Worm (Caenorhabditis elegans) whole organism, mixed stage, embryonic: ENCODE results near the gene wdfy-3.
A peak's percentile ranks its signal among the peaks of the same experiment; 100 is the strongest.

Experiments
- M03D4.4 ChIP-seq: sonication (generic microtip); optimal IDR thresholded peaks from 2 replicates; lab custom pipeline; 2017; ENCODE audit warnings: mild to moderate bottlenecking, missing genetic modification characterization, missing compliant biosample characterization
- blmp-1 ChIP-seq: fragments of 150-350 bp; optimal IDR thresholded peaks from 2 replicates; lab custom pipeline; 2014; ENCODE audit warnings: missing biosample characterization, missing genetic modification characterization
- ceh-39 ChIP-seq: fragments of 150-350 bp; optimal IDR thresholded peaks from 2 replicates; lab custom pipeline; 2014; ENCODE audit warnings: missing biosample characterization, missing genetic modification characterization
- ceh-43 ChIP-seq: fragments of 200-800 bp; sonication (Bioruptor generic); optimal IDR thresholded peaks from 2 replicates; lab custom pipeline; 2018; ENCODE audit warnings: mild to moderate bottlenecking, missing genetic modification characterization, moderate library complexity, missing compliant biosample characterization
- ceh-83 ChIP-seq: fragments of 200-800 bp; sonication (Bioruptor generic); optimal IDR thresholded peaks from 2 replicates; lab custom pipeline; 2018; ENCODE audit warnings: mild to moderate bottlenecking, missing genetic modification characterization, missing compliant biosample characterization
- ces-1 ChIP-seq: fragments of 150-350 bp; optimal IDR thresholded peaks from 2 replicates; lab custom pipeline; 2014; ENCODE audit warnings: missing biosample characterization, missing genetic modification reagents, missing genetic modification characterization
- cnd-1 ChIP-seq: fragments of 200-800 bp; sonication (Bioruptor generic); optimal IDR thresholded peaks from 2 replicates; lab custom pipeline; 2018; ENCODE audit warnings: mild to moderate bottlenecking, missing genetic modification characterization, missing compliant biosample characterization
- drap-1 ChIP-seq: fragments of 200-800 bp; sonication (Bioruptor generic); optimal IDR thresholded peaks from 3 replicates; lab custom pipeline; 2018; ENCODE audit warnings: mild to moderate bottlenecking, missing genetic modification characterization, missing compliant biosample characterization
- elt-1 ChIP-seq: sonication (generic microtip); optimal IDR thresholded peaks from 2 replicates; lab custom pipeline; 2017; ENCODE audit warnings: missing genetic modification characterization, mild to moderate bottlenecking, missing compliant biosample characterization, antibody characterized with exemption, moderate library complexity, borderline replicate concordance; ENCODE audit not compliant: insufficient read depth
- elt-3 ChIP-seq: fragments of 150-350 bp; optimal IDR thresholded peaks from 2 replicates; lab custom pipeline; 2014; ENCODE audit warnings: missing biosample characterization, missing genetic modification characterization
- flh-1 ChIP-seq: fragments of 200-800 bp; sonication (Bioruptor generic); optimal IDR thresholded peaks from 2 replicates; lab custom pipeline; 2018; ENCODE audit warnings: mild to moderate bottlenecking, missing genetic modification characterization, moderate library complexity, missing compliant biosample characterization
- ham-2 ChIP-seq: fragments of 200-800 bp; sonication (Bioruptor generic); optimal IDR thresholded peaks from 2 replicates; lab custom pipeline; 2018; ENCODE audit warnings: mild to moderate bottlenecking, missing genetic modification characterization, missing compliant biosample characterization
- hlh-1 ChIP-seq: fragments of 150-350 bp; optimal IDR thresholded peaks from 2 replicates; lab custom pipeline; 2014; ENCODE audit warnings: missing biosample characterization, missing genetic modification reagents, missing genetic modification characterization
- lin-32 ChIP-seq: fragments of 200-800 bp; sonication (Bioruptor generic); optimal IDR thresholded peaks from 2 replicates; lab custom pipeline; 2018; ENCODE audit warnings: mild to moderate bottlenecking, missing genetic modification characterization, missing compliant biosample characterization
- lsy-2 ChIP-seq: fragments of 150-350 bp; optimal IDR thresholded peaks from 2 replicates; lab custom pipeline; 2014; ENCODE audit warnings: missing biosample characterization, missing genetic modification characterization
- mab-5 ChIP-seq: fragments of 150-350 bp; optimal IDR thresholded peaks from 2 replicates; lab custom pipeline; 2014; ENCODE audit warnings: missing biosample characterization, missing genetic modification characterization
- mep-1 ChIP-seq: fragments of 150-350 bp; optimal IDR thresholded peaks from 2 replicates; lab custom pipeline; 2017; ENCODE audit warnings: missing biosample characterization, missing genetic modification reagents, missing genetic modification characterization, inconsistent platforms
- mls-2 ChIP-seq: sonication (generic microtip); optimal IDR thresholded peaks from 2 replicates; lab custom pipeline; 2016; ENCODE audit warnings: mild to moderate bottlenecking, missing genetic modification characterization, moderate library complexity, missing compliant biosample characterization
- nhr-12 ChIP-seq: fragments of 150-350 bp; optimal IDR thresholded peaks from 2 replicates; lab custom pipeline; 2014; ENCODE audit warnings: missing biosample characterization, missing genetic modification characterization
- nhr-2 ChIP-seq: fragments of 150-350 bp; optimal IDR thresholded peaks from 2 replicates; lab custom pipeline; 2014; ENCODE audit warnings: missing biosample characterization, missing genetic modification characterization
- nhr-237 ChIP-seq: fragments of 150-350 bp; optimal IDR thresholded peaks from 2 replicates; lab custom pipeline; 2014; ENCODE audit warnings: missing biosample characterization, missing genetic modification characterization
- nhr-28 ChIP-seq: fragments of 150-350 bp; optimal IDR thresholded peaks from 2 replicates; lab custom pipeline; 2014; ENCODE audit warnings: missing biosample characterization, missing genetic modification characterization
- nhr-76 ChIP-seq: sonication (generic microtip); optimal IDR thresholded peaks from 2 replicates; lab custom pipeline; 2017; ENCODE audit warnings: missing biosample characterization, missing genetic modification characterization
- pha-4 ChIP-seq: fragments of 150-350 bp; optimal IDR thresholded peaks from 2 replicates; lab custom pipeline; 2018; ENCODE audit warnings: missing biosample characterization, missing genetic modification reagents, missing genetic modification characterization
- sem-2 ChIP-seq: fragments of 200-800 bp; sonication (Bioruptor generic); optimal IDR thresholded peaks from 2 replicates; lab custom pipeline; 2018; ENCODE audit warnings: mild to moderate bottlenecking, missing genetic modification characterization, missing compliant biosample characterization
- sptf-1 ChIP-seq: sonication (generic microtip); optimal IDR thresholded peaks from 2 replicates; lab custom pipeline; 2017; ENCODE audit warnings: mild to moderate bottlenecking, missing genetic modification characterization, moderate library complexity, missing compliant biosample characterization
- unc-39 ChIP-seq: fragments of 150-350 bp; optimal IDR thresholded peaks from 2 replicates; lab custom pipeline; 2014; ENCODE audit warnings: missing biosample characterization, missing genetic modification characterization
- unc-62 ChIP-seq: fragments of 150-350 bp; optimal IDR thresholded peaks from 2 replicates; lab custom pipeline; 2014; ENCODE audit warnings: missing biosample characterization, missing genetic modification reagents, missing genetic modification characterization
- zip-8 ChIP-seq: fragments of 150-350 bp; optimal IDR thresholded peaks from 2 replicates; lab custom pipeline; 2014; ENCODE audit warnings: missing biosample characterization, missing genetic modification characterization
- ztf-11 ChIP-seq: fragments of 150-350 bp; optimal IDR thresholded peaks from 2 replicates; lab custom pipeline; 2014; ENCODE audit warnings: missing biosample characterization, missing genetic modification characterization

Gene wdfy-3

DNA sequence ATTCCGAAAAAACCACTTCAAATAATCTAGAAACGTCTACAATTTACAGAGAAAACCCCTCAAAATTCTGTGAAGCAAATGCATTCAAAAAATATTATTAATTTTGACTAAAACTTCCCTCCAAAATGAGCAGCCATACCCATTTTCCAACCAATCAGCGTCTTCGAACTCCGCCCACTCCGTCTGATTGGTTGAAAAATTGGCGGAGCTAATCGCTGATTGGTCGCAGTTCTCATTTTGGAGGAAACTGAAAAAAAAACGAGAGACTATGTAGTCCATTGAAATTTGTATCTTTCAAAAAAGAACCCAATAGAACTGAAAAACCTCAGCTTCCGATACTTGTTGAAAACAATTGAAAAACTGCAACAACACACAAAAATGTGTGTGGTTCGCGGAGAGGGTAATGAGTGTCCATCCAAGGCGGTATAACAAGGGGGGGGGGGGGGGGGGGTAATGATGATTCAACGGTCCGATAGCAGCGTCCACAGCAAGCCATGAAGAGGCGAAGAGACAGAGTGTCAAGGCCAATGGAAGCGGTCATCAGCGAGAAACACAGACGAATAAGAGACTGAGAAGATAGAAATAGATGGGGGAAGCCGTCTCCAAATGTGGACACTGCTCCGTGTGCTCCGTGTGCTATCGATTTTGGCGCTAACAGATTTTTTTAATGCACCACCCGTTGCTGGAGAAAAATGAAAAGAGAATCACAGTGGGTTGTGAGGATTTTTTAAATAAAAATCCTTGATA is 36.1 kb upstream of the wdfy-3 start:
- TF ChIP-seq ham-2 (peak; percentile 95), elt-3 (no peak), ces-1 (peak; percentile 7), cnd-1 (tag; lab: Kevin White, UChicago) (peak; percentile 11), mls-2 (tag; lab: Kevin White, UChicago) (peak; percentile 82), lsy-2 (tag; lab: Kevin White, UChicago) (no peak), sem-2 (GFP tag; lab: Kevin White, UChicago) (no peak), sptf-1 (tag; lab: Kevin White, UChicago) (peak; percentile 59)

DNA sequence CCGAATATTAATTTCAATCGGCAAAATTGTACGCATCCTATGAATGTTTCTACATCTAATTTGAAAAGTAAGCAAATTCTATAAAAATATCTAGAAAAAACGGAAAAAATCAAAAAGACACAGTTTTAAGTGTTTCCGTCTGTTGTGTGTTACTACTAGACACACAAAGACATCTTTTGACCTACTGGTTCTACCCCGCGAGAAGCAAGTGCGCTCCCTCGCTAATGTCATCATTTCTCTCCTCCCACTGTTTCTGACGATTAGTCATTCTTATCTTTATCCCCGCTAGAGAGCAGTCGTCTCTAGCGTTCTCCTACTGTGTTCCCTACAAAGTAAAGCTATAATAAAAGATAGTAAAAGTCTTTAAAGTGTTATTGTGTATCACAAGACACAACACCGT is 35.3 kb upstream of the wdfy-3 start:
- TF ChIP-seq blmp-1 (tag; lab: Kevin White, UChicago) (no peak), unc-39 (tag; lab: Kevin White, UChicago) (no peak), cnd-1 (tag; lab: Kevin White, UChicago) (no peak), ham-2 (no peak), zip-8 (no peak), nhr-2 (tag; lab: Kevin White, UChicago) (no peak), ceh-83 (GFP tag; lab: Kevin White, UChicago) (no peak), nhr-28 (no peak), lsy-2 (tag; lab: Kevin White, UChicago) (no peak), hlh-1 (tag; lab: Kevin White, UChicago) (no peak), mls-2 (tag; lab: Kevin White, UChicago) (no peak), drap-1 (GFP tag; lab: Kevin White, UChicago) (no peak), unc-62 (no peak), lin-32 (GFP tag; lab: Kevin White, UChicago) (no peak), mab-5 (tag; lab: Kevin White, UChicago) (no peak)

DNA sequence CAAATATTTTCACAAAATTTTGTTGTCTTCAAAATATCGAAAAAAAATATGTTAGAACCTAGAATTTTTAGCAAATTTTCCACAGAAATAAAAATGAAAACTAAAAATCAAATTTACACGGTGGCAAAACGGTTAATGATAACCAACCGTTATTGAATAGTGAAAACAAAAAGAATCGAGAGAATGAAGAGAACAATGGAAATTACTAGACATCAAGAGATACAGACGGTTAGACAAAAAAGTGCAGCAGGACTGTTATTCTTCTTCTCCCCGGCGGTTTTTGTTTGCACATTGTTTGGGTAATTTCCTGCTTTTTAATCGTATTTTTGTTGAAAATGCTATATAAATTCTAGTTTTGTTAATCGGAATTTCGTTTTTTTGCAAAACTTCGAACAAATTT is 34.3 kb upstream of the wdfy-3 start:
- TF ChIP-seq flh-1 (GFP tag; lab: Kevin White, UChicago), result no peak
- no peak for TF ChIP-seq ceh-43 (GFP tag; lab: Kevin White, UChicago)
- no peak for TF ChIP-seq ceh-83 (GFP tag; lab: Kevin White, UChicago)
- TF ChIP-seq unc-39 (tag; lab: Kevin White, UChicago), result no peak

DNA sequence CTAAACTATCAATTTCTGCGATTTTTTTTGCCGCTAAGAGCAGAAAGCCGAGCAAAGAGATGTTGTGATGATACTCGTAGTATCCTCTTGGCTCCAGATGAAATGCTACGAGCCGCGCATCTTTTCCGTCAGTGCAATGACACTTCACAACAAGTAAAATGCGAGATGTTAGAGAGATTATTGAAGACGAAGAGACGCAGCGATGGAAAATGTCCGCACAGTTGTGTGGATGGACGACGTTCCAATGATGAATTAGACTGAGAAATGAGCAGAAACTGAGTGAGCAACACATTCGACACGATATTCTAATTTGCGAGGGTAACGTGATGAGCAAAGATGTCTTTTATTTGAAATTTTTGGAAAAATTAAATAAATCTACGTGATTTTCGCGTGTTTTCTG is 32.3 kb upstream of the wdfy-3 start:
- TF ChIP-seq hlh-1 (tag; lab: Kevin White, UChicago) (peak; percentile 84), nhr-76 (tag; lab: Kevin White, UChicago) (no peak), unc-62 (peak; percentile 54), lin-32 (GFP tag; lab: Kevin White, UChicago) (no peak), sptf-1 (tag; lab: Kevin White, UChicago) (no peak)

DNA sequence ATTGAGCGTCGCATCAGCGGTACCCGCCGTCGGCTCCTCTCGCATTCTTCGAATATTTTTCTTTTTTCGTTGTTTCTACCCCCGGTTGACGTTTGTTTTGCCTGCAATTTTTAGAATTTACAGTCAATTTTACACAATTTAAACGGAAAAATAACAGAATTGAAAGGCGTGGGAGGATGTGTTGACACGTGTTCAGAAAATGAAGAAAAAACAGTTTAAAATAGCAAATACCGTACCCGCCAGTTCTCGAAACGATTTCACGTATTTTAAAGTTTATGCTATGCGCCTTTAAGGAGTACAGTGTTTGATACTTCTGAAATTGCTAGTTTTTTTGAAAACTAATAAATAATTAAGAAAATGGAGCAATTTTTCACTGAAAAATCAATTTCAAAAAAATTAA is 22.3 kb upstream of the wdfy-3 start, which contains the start of gene ark-1:
TSS of gene ark-1 (minus strand) at position 101 of the 400 bp plus-strand sequence.
- TF ChIP-seq nhr-237, result no peak
- TF ChIP-seq unc-39 (tag; lab: Kevin White, UChicago), result no peak
- no peak for TF ChIP-seq mab-5 (tag; lab: Kevin White, UChicago)
- no peak for TF ChIP-seq lin-32 (GFP tag; lab: Kevin White, UChicago)
- no peak for TF ChIP-seq hlh-1 (tag; lab: Kevin White, UChicago)
- TF ChIP-seq mep-1 (tag; lab: Kevin White, UChicago), result no peak
- TF ChIP-seq ztf-11, result no peak
- TF ChIP-seq zip-8, result no peak
- TF ChIP-seq M03D4.4 (tag; lab: Kevin White, UChicago), result no peak
- TF ChIP-seq flh-1 (GFP tag; lab: Kevin White, UChicago), result no peak
- no peak for TF ChIP-seq pha-4 (tag; lab: Kevin White, UChicago)
- TF ChIP-seq drap-1 (GFP tag; lab: Kevin White, UChicago), result no peak
- no peak for TF ChIP-seq elt-1 (tag; lab: Kevin White, UChicago)
- no peak for TF ChIP-seq cnd-1 (tag; lab: Kevin White, UChicago)
- TF ChIP-seq nhr-76 (tag; lab: Kevin White, UChicago), result no peak
- no peak for TF ChIP-seq ceh-83 (GFP tag; lab: Kevin White, UChicago)
- no peak for TF ChIP-seq nhr-28
- no peak for TF ChIP-seq nhr-12
- no peak for TF ChIP-seq ces-1
- TF ChIP-seq ceh-39, result no peak
